Fruit fly (Drosophila melanogaster) S2 (cell line): ENCODE results near the gene CG42792.

Experiments
- CG8478 ChIP-seq: fragments of >200 bp; optimal IDR thresholded peaks from 2 replicates; lab custom pipeline; 2018
- CTCF ChIP-seq, 2 experiments: fragments of >200 bp; optimal IDR thresholded peaks; 2 replicates each; lab custom pipeline; 2018

- no peak for TF ChIP-seq CTCF (optimal IDR thresholded peaks at IDR 0.05; lab: Kevin White, UChicago)
- no peak for TF ChIP-seq CG8478 (lab: Kevin White, UChicago)
Measured at dm6 chr2L:15912901-15913673, 47.8 kb upstream of the CG42792 start.
